Fruit fly (Drosophila melanogaster) whole organism, prepupa: Measurements from ENCODE around the gene CCHa1.
A peak's percentile ranks its signal among the peaks of the same experiment; 100 is the strongest.

Source experiments
- Blimp-1 ChIP-seq: fragments of 200-800 bp; sonication (Bioruptor generic); optimal IDR thresholded peaks from 3 replicates; lab custom pipeline; 2017; ENCODE audit warnings: missing biosample characterization, missing genetic modification characterization, mild to moderate bottlenecking, moderate library complexity, missing genetic modification reagents
- CG10631 ChIP-seq: fragments of 200-800 bp; sonication (Bioruptor generic); optimal IDR thresholded peaks from 2 replicates; lab custom pipeline; 2016; ENCODE audit warnings: missing biosample characterization, missing genetic modification characterization
- CG10669 ChIP-seq: fragments of 200-800 bp; sonication (Bioruptor generic); optimal IDR thresholded peaks from 3 replicates; lab custom pipeline; 2018; ENCODE audit warnings: missing biosample characterization, mild to moderate bottlenecking, missing genetic modification characterization, moderate library complexity
- CG11294 ChIP-seq: fragments of 200-800 bp; sonication (Bioruptor generic); IDR thresholded peaks from 2 replicates; pipeline ENCODE4 v1.3.6; 2022; ENCODE audit warnings: missing biosample characterization, missing genetic modification characterization
- CG11762 ChIP-seq: fragments of 200-800 bp; sonication (Bioruptor generic); optimal IDR thresholded peaks from 3 replicates; lab custom pipeline; 2016; ENCODE audit warnings: missing biosample characterization, missing genetic modification characterization; ENCODE audit not compliant: insufficient read depth
- CG11902 ChIP-seq: fragments of 200-800 bp; sonication (Bioruptor generic); optimal IDR thresholded peaks from 3 replicates; lab custom pipeline; 2016; ENCODE audit warnings: missing biosample characterization, missing genetic modification characterization
- CG15336 ChIP-seq: fragments of 200-800 bp; sonication (Bioruptor generic); IDR thresholded peaks from 2 replicates; pipeline ENCODE4 v1.3.6; 2022; ENCODE audit warnings: missing biosample characterization, missing genetic modification characterization
- CG16779 ChIP-seq: fragments of 200-800 bp; sonication (Bioruptor generic); optimal IDR thresholded peaks from 3 replicates; lab custom pipeline; 2017; ENCODE audit warnings: missing biosample characterization, mild to moderate bottlenecking, missing genetic modification characterization
- CG3032 ChIP-seq: fragments of 200-800 bp; optimal IDR thresholded peaks from 2 replicates; lab custom pipeline; 2019; ENCODE audit warnings: missing biosample characterization, mild to moderate bottlenecking, missing genetic modification characterization, moderate library complexity
- CG31627 ChIP-seq: fragments of 200-800 bp; sonication (Bioruptor generic); optimal IDR thresholded peaks from 3 replicates; lab custom pipeline; 2016; ENCODE audit warnings: missing biosample characterization, missing genetic modification characterization
- CG32006 ChIP-seq: fragments of 200-800 bp; sonication (Bioruptor generic); optimal IDR thresholded peaks from 3 replicates; lab custom pipeline; 2017; ENCODE audit warnings: missing biosample characterization, mild to moderate bottlenecking, missing genetic modification characterization
- CG34406 ChIP-seq: fragments of 200-800 bp; sonication (Bioruptor generic); optimal IDR thresholded peaks from 3 replicates; lab custom pipeline; 2016; ENCODE audit warnings: missing biosample characterization, missing genetic modification characterization
- CG3919 ChIP-seq: fragments of 200-800 bp; sonication (Bioruptor generic); optimal IDR thresholded peaks from 3 replicates; lab custom pipeline; 2016; ENCODE audit warnings: missing biosample characterization, missing genetic modification characterization
- CG4318 ChIP-seq: fragments of 200-800 bp; sonication (Bioruptor generic); optimal IDR thresholded peaks from 3 replicates; lab custom pipeline; 2017; ENCODE audit warnings: missing biosample characterization, mild to moderate bottlenecking, missing genetic modification characterization
- CG6163 ChIP-seq: fragments of 200-800 bp; sonication (Bioruptor generic); IDR thresholded peaks from 3 replicates; pipeline ENCODE4 v1.3.6; 2022; ENCODE audit warnings: missing biosample characterization, missing genetic modification characterization
- CG6276 ChIP-seq: fragments of 200-800 bp; sonication (Bioruptor generic); optimal IDR thresholded peaks from 2 replicates; lab custom pipeline; 2017; ENCODE audit warnings: missing biosample characterization, mild to moderate bottlenecking, missing genetic modification characterization
- CG6792 ChIP-seq: fragments of 200-800 bp; sonication (Bioruptor generic); optimal IDR thresholded peaks from 3 replicates; lab custom pipeline; 2016; ENCODE audit warnings: missing biosample characterization, missing genetic modification characterization
- CG6808 ChIP-seq: fragments of 200-800 bp; sonication (Bioruptor generic); optimal IDR thresholded peaks from 3 replicates; lab custom pipeline; 2017; ENCODE audit warnings: missing biosample characterization, missing genetic modification characterization, mild to moderate bottlenecking, moderate library complexity, missing genetic modification reagents
- CG6854 ChIP-seq: fragments of 200-800 bp; sonication (Bioruptor generic); optimal IDR thresholded peaks from 2 replicates; lab custom pipeline; 2017; ENCODE audit warnings: missing biosample characterization, mild to moderate bottlenecking, missing genetic modification characterization
- CG8119 ChIP-seq: fragments of 200-800 bp; sonication (Bioruptor generic); IDR thresholded peaks from 3 replicates; pipeline ENCODE4 v1.3.6; 2022; ENCODE audit warnings: missing biosample characterization, missing genetic modification characterization
- CG8319 ChIP-seq: fragments of 200-800 bp; sonication (Bioruptor generic); optimal IDR thresholded peaks from 3 replicates; lab custom pipeline; 2016; ENCODE audit warnings: missing biosample characterization, missing genetic modification characterization
- CG8632 ChIP-seq: fragments of 200-800 bp; sonication (Bioruptor generic); optimal IDR thresholded peaks from 3 replicates; lab custom pipeline; 2016; ENCODE audit warnings: missing biosample characterization, missing genetic modification characterization
- CG9139 ChIP-seq: fragments of 200-800 bp; sonication (Bioruptor generic); optimal IDR thresholded peaks from 3 replicates; lab custom pipeline; 2017; ENCODE audit warnings: missing biosample characterization, mild to moderate bottlenecking, missing genetic modification characterization
- Eip75B ChIP-seq: fragments of 200-800 bp; sonication (Bioruptor generic); optimal IDR thresholded peaks from 3 replicates; lab custom pipeline; 2016; ENCODE audit warnings: missing biosample characterization, missing genetic modification characterization
- Eip78C ChIP-seq: fragments of 200-800 bp; sonication (Bioruptor generic); peaks from one replicate; lab custom pipeline; 2016; ENCODE audit warnings: missing biosample characterization, missing genetic modification characterization
- Eip93F ChIP-seq: fragments of 200-800 bp; sonication (Bioruptor generic); optimal IDR thresholded peaks from 2 replicates; lab custom pipeline; 2016; ENCODE audit warnings: missing biosample characterization, mild to moderate bottlenecking, missing genetic modification characterization
- Ets21C ChIP-seq: fragments of 200-800 bp; sonication (Bioruptor generic); optimal IDR thresholded peaks from 3 replicates; lab custom pipeline; 2016; ENCODE audit warnings: missing biosample characterization, missing genetic modification characterization
- Ets96B ChIP-seq: fragments of 200-800 bp; optimal IDR thresholded peaks from 2 replicates; lab custom pipeline; 2019; ENCODE audit warnings: missing biosample characterization, mild to moderate bottlenecking, missing genetic modification characterization, moderate library complexity
- Gug ChIP-seq: fragments of 200-800 bp; sonication (Bioruptor generic); IDR thresholded peaks from 2 replicates; pipeline ENCODE4 v1.3.6; 2022; ENCODE audit warnings: missing biosample characterization, missing genetic modification characterization
- Hr39 ChIP-seq: fragments of 200-800 bp; sonication (Bioruptor generic); optimal IDR thresholded peaks from 2 replicates; lab custom pipeline; 2016; ENCODE audit warnings: missing biosample characterization, missing genetic modification characterization
- Hr4 ChIP-seq: fragments of 200-800 bp; sonication (Bioruptor generic); optimal IDR thresholded peaks from 3 replicates; lab custom pipeline; 2016; ENCODE audit warnings: missing biosample characterization, missing genetic modification characterization
- Met ChIP-seq: fragments of 200-800 bp; sonication (Bioruptor generic); optimal IDR thresholded peaks from 3 replicates; lab custom pipeline; 2016; ENCODE audit warnings: missing biosample characterization, missing genetic modification characterization
- Smox ChIP-seq: fragments of 200-800 bp; sonication (Bioruptor generic); optimal IDR thresholded peaks from 3 replicates; lab custom pipeline; 2016; ENCODE audit warnings: missing biosample characterization, missing genetic modification characterization
- Sox102F ChIP-seq: fragments of 200-800 bp; sonication (Bioruptor generic); optimal IDR thresholded peaks from 2 replicates; lab custom pipeline; 2016; ENCODE audit warnings: missing biosample characterization, mild to moderate bottlenecking, missing genetic modification characterization
- Sox15 ChIP-seq: fragments of 200-800 bp; sonication (Bioruptor generic); optimal IDR thresholded peaks from 3 replicates; lab custom pipeline; 2016; ENCODE audit warnings: missing biosample characterization, missing genetic modification characterization
- achi ChIP-seq: fragments of 200-800 bp; sonication (Bioruptor generic); optimal IDR thresholded peaks from 3 replicates; lab custom pipeline; 2016; ENCODE audit warnings: missing biosample characterization, missing genetic modification characterization
- acj6 ChIP-seq: fragments of 200-800 bp; sonication (Bioruptor generic); optimal IDR thresholded peaks from 3 replicates; lab custom pipeline; 2016; ENCODE audit warnings: missing biosample characterization, missing genetic modification characterization
- cyc ChIP-seq: fragments of 200-800 bp; sonication (Bioruptor generic); optimal IDR thresholded peaks from 3 replicates; lab custom pipeline; 2016; ENCODE audit warnings: missing biosample characterization, missing genetic modification characterization
- dsx ChIP-seq: fragments of 200-800 bp; optimal IDR thresholded peaks from 3 replicates; lab custom pipeline; 2019; ENCODE audit warnings: missing biosample characterization, mild to moderate bottlenecking, missing genetic modification characterization, moderate library complexity; ENCODE audit not compliant: poor library complexity, severe bottlenecking
- eg ChIP-seq: fragments of 200-800 bp; sonication (Bioruptor generic); IDR thresholded peaks from 3 replicates; pipeline ENCODE4 v1.3.6; 2022; ENCODE audit warnings: missing biosample characterization, missing genetic modification characterization
- esn ChIP-seq: fragments of 200-800 bp; sonication (Bioruptor generic); optimal IDR thresholded peaks from 2 replicates; lab custom pipeline; 2016; ENCODE audit warnings: missing biosample characterization, mild to moderate bottlenecking, missing genetic modification characterization, moderate library complexity
- fd59A ChIP-seq: fragments of 200-800 bp; sonication (Bioruptor generic); optimal IDR thresholded peaks from 2 replicates; lab custom pipeline; 2017; ENCODE audit warnings: missing biosample characterization, mild to moderate bottlenecking, missing genetic modification characterization, missing genetic modification reagents
- fd85E ChIP-seq: fragments of 200-800 bp; sonication (Bioruptor generic); optimal IDR thresholded peaks from 3 replicates; lab custom pipeline; 2016; ENCODE audit warnings: missing biosample characterization, missing genetic modification characterization
- fkh ChIP-seq: fragments of 200-800 bp; sonication (Bioruptor generic); optimal IDR thresholded peaks from 3 replicates; lab custom pipeline; 2017; ENCODE audit warnings: missing biosample characterization, mild to moderate bottlenecking, missing genetic modification characterization, moderate library complexity
- pdm3 ChIP-seq: fragments of 200-800 bp; sonication (Bioruptor generic); optimal IDR thresholded peaks from 3 replicates; lab custom pipeline; 2016; ENCODE audit warnings: missing biosample characterization, missing genetic modification characterization
- salr ChIP-seq, 2 experiments: fragments of 200-800 bp; sonication (Bioruptor generic); optimal IDR thresholded peaks; 3 replicates each; lab custom pipeline; 2016 to 2018; ENCODE audit warnings: missing biosample characterization in 2 of 2, missing genetic modification characterization in 2 of 2, mild to moderate bottlenecking in 1 of 2
- spab ChIP-seq: fragments of 200-800 bp; sonication (Bioruptor generic); optimal IDR thresholded peaks from 2 replicates; lab custom pipeline; 2017; ENCODE audit warnings: missing biosample characterization, mild to moderate bottlenecking, missing genetic modification characterization, missing genetic modification reagents
- ss ChIP-seq, 2 experiments: fragments of 200-800 bp; sonication (Bioruptor generic); optimal IDR thresholded peaks; 2 replicates in 1 of 2; 3 replicates in 1 of 2; lab custom pipeline; 2017 to 2018; ENCODE audit warnings: mild to moderate bottlenecking in 2 of 2, missing biosample characterization in 2 of 2, missing genetic modification characterization in 2 of 2, moderate library complexity in 1 of 2
- svp ChIP-seq: fragments of 200-800 bp; sonication (Bioruptor generic); peaks from one replicate; lab custom pipeline; 2016; ENCODE audit warnings: missing biosample characterization, missing genetic modification characterization
- topi ChIP-seq: fragments of 200-800 bp; sonication (Bioruptor generic); optimal IDR thresholded peaks from 3 replicates; lab custom pipeline; 2016; ENCODE audit warnings: missing biosample characterization, missing genetic modification characterization
- vri ChIP-seq: fragments of 200-800 bp; sonication (Bioruptor generic); optimal IDR thresholded peaks from 3 replicates; lab custom pipeline; 2016; ENCODE audit warnings: missing biosample characterization, mild to moderate bottlenecking, missing genetic modification characterization

CCHa1 gene

dm6 chr3R:14088887-14089567 lies 7.6 kb downstream of the CCHa1 start, which contains the start of gene Npc2b:
Gene Npc2b, plus strand, starts transcription at chr3R:14089517.
- TF ChIP-seq vri (GFP tag; lab: Kevin White, UChicago) = no peak
- no peak for TF ChIP-seq CG10669
- no peak for TF ChIP-seq ss (GFP tag; optimal IDR thresholded peaks at IDR 0.05; lab: Kevin White, UChicago)
- peak; percentile 27 for TF ChIP-seq CG4318 (GFP tag; lab: Kevin White, UChicago)
- peak; percentile 39 for TF ChIP-seq Met
- peak in 1 of 2 experiments; percentile 6 for TF ChIP-seq salr (GFP tag; optimal IDR thresholded peaks at IDR 0.05; lab: Kevin White, UChicago)
- TF ChIP-seq Ets21C (GFP tag; lab: Kevin White, UChicago) = peak; percentile 59
- no peak for TF ChIP-seq CG34406 (GFP tag; lab: Kevin White, UChicago)
- TF ChIP-seq CG6792 (GFP tag; lab: Kevin White, UChicago) = peak; percentile 12
- no peak for TF ChIP-seq fd85E (GFP tag; lab: Kevin White, UChicago)
- TF ChIP-seq Gug (GFP tag; lab: Robert Waterston, UW) = no peak
- no peak for TF ChIP-seq CG6276
- TF ChIP-seq topi = peak; percentile 30
- TF ChIP-seq acj6 = peak; percentile 35
- TF ChIP-seq CG11762 (GFP tag; lab: Kevin White, UChicago) = no peak
- TF ChIP-seq eg = no peak
- peak; percentile 58 for TF ChIP-seq Hr4 (GFP tag; lab: Kevin White, UChicago)
- TF ChIP-seq Eip75B (GFP tag; lab: Kevin White, UChicago) = peak; percentile 60
- TF ChIP-seq Ets96B = peak; percentile 24
- TF ChIP-seq CG31627 (GFP tag; lab: Kevin White, UChicago) = peak; percentile 73
- TF ChIP-seq esn = peak; percentile 53
- peak; percentile 73 for TF ChIP-seq CG15336
- no peak for TF ChIP-seq Blimp-1 (GFP tag; lab: Kevin White, UChicago)
- no peak for TF ChIP-seq Sox15 (GFP tag; lab: Kevin White, UChicago)
- no peak for TF ChIP-seq CG6854 (GFP tag; lab: Kevin White, UChicago)
- TF ChIP-seq CG9139 (GFP tag; lab: Kevin White, UChicago) = no peak
- TF ChIP-seq fkh (GFP tag; lab: Kevin White, UChicago) = peak; percentile 31
- TF ChIP-seq Sox102F (GFP tag; lab: Kevin White, UChicago) = peak; percentile 27
- TF ChIP-seq cyc = peak; percentile 63
- TF ChIP-seq spab = peak; percentile 13
- TF ChIP-seq Eip93F (GFP tag; lab: Kevin White, UChicago) = no peak
- no peak for TF ChIP-seq CG11294
- no peak for TF ChIP-seq CG8319
- peak; percentile 6 for TF ChIP-seq CG11902 (GFP tag; lab: Kevin White, UChicago)
- no peak for TF ChIP-seq fd59A (GFP tag; lab: Kevin White, UChicago)
- TF ChIP-seq CG6163 (GFP tag; lab: Robert Waterston, UW) = no peak
- peak; percentile 45 for TF ChIP-seq pdm3 (GFP tag; lab: Kevin White, UChicago)
- peak; percentile 25 for TF ChIP-seq CG8632 (GFP tag; lab: Kevin White, UChicago)
- TF ChIP-seq CG3919 (GFP tag; lab: Kevin White, UChicago) = peak; percentile 55
- TF ChIP-seq CG32006 (GFP tag; lab: Kevin White, UChicago) = no peak
- peak; percentile 13 for TF ChIP-seq CG3032 (tag; lab: Kevin White, UChicago)
- TF ChIP-seq Eip78C (GFP tag; lab: Kevin White, UChicago) = peak; percentile 91
- TF ChIP-seq Hr39 (GFP tag; lab: Kevin White, UChicago) = peak; percentile 66
- TF ChIP-seq CG10631 (GFP tag; lab: Kevin White, UChicago) = peak; percentile 36
- TF ChIP-seq CG8119 (GFP tag; lab: Robert Waterston, UW) = peak; percentile 69
- peak; percentile 48 for TF ChIP-seq achi (GFP tag; lab: Kevin White, UChicago)
- TF ChIP-seq Smox (GFP tag; lab: Kevin White, UChicago) = peak; percentile 49
- peak; percentile 78 for TF ChIP-seq svp (GFP tag; lab: Kevin White, UChicago)
- TF ChIP-seq dsx = no peak
- no peak for TF ChIP-seq CG16779 (tag; lab: Kevin White, UChicago)
- TF ChIP-seq CG6808 (GFP tag; lab: Kevin White, UChicago) = no peak
